Worm (Caenorhabditis elegans) whole organism, mixed stage, embryonic: ENCODE data around the gene clec-75.

Experiments
- bed-3 ChIP-seq: fragments of 200-800 bp; sonication (Bioruptor generic); optimal IDR thresholded peaks from 3 replicates; lab custom pipeline; 2018; ENCODE audit warnings: mild to moderate bottlenecking, missing genetic modification characterization, moderate library complexity, missing compliant biosample characterization
- elt-3 ChIP-seq: fragments of 150-350 bp; optimal IDR thresholded peaks from 2 replicates; lab custom pipeline; 2014; ENCODE audit warnings: missing biosample characterization, missing genetic modification characterization
- lin-13 ChIP-seq: fragments of 150-350 bp; optimal IDR thresholded peaks from 2 replicates; lab custom pipeline; 2014; ENCODE audit warnings: missing biosample characterization, missing genetic modification characterization
- lsy-2 ChIP-seq: fragments of 150-350 bp; optimal IDR thresholded peaks from 2 replicates; lab custom pipeline; 2014; ENCODE audit warnings: missing biosample characterization, missing genetic modification characterization
- mab-5 ChIP-seq: fragments of 150-350 bp; optimal IDR thresholded peaks from 2 replicates; lab custom pipeline; 2014; ENCODE audit warnings: missing biosample characterization, missing genetic modification characterization
- mls-2 ChIP-seq: sonication (generic microtip); optimal IDR thresholded peaks from 2 replicates; lab custom pipeline; 2016; ENCODE audit warnings: mild to moderate bottlenecking, missing genetic modification characterization, moderate library complexity, missing compliant biosample characterization
- nhr-2 ChIP-seq: fragments of 150-350 bp; optimal IDR thresholded peaks from 2 replicates; lab custom pipeline; 2014; ENCODE audit warnings: missing biosample characterization, missing genetic modification characterization
- nhr-237 ChIP-seq: fragments of 150-350 bp; optimal IDR thresholded peaks from 2 replicates; lab custom pipeline; 2014; ENCODE audit warnings: missing biosample characterization, missing genetic modification characterization
- nhr-76 ChIP-seq: sonication (generic microtip); optimal IDR thresholded peaks from 2 replicates; lab custom pipeline; 2017; ENCODE audit warnings: missing biosample characterization, missing genetic modification characterization
- pha-4 ChIP-seq: fragments of 150-350 bp; optimal IDR thresholded peaks from 2 replicates; lab custom pipeline; 2018; ENCODE audit warnings: missing biosample characterization, missing genetic modification reagents, missing genetic modification characterization
- snpc-4 ChIP-seq: fragments of 150-350 bp; optimal IDR thresholded peaks from 2 replicates; lab custom pipeline; 2014; ENCODE audit warnings: missing biosample characterization, missing genetic modification characterization
- unc-39 ChIP-seq: fragments of 150-350 bp; optimal IDR thresholded peaks from 2 replicates; lab custom pipeline; 2014; ENCODE audit warnings: missing biosample characterization, missing genetic modification characterization
- unc-62 ChIP-seq: fragments of 150-350 bp; optimal IDR thresholded peaks from 2 replicates; lab custom pipeline; 2014; ENCODE audit warnings: missing biosample characterization, missing genetic modification reagents, missing genetic modification characterization

- TF ChIP-seq pha-4 (no peak), nhr-237 (tag; lab: Kevin White, UChicago) (no peak), nhr-76 (tag; lab: Kevin White, UChicago) (no peak), snpc-4 (tag; lab: Kevin White, UChicago) (no peak), bed-3 (GFP tag; lab: Kevin White, UChicago) (no peak), unc-62 (no peak), mab-5 (tag; lab: Kevin White, UChicago) (no peak), mls-2 (tag; lab: Kevin White, UChicago) (no peak), lsy-2 (no peak), lin-13 (tag; lab: Kevin White, UChicago) (no peak), unc-39 (no peak), elt-3 (no peak), nhr-2 (tag; lab: Kevin White, UChicago) (no peak)
These were observed 41.0 kb upstream of the clec-75 start, which contains the start of gene srz-19 for ce11 chrIV:3919506-3919905.
